Fruit fly (Drosophila melanogaster) whole organism, adult: ENCODE results near the gene CG32485.

Experiments
- CG11617 ChIP-seq: fragments of 200-800 bp; sonication (Bioruptor generic); optimal IDR thresholded peaks from 2 replicates; lab custom pipeline; 2017; ENCODE audit warnings: mild to moderate bottlenecking, missing biosample characterization, missing genetic modification reagents, missing genetic modification characterization
- CG12768 ChIP-seq: fragments of 200-800 bp; sonication (Bioruptor generic); optimal IDR thresholded peaks from 2 replicates; lab custom pipeline; 2017; ENCODE audit warnings: missing biosample characterization, missing genetic modification characterization, mild to moderate bottlenecking, moderate library complexity, missing genetic modification reagents
- CG14711 ChIP-seq: fragments of 200-800 bp; sonication (Bioruptor generic); optimal IDR thresholded peaks from 2 replicates; lab custom pipeline; 2018; ENCODE audit warnings: missing biosample characterization, mild to moderate bottlenecking, missing genetic modification characterization, moderate library complexity
- CG1620 ChIP-seq: fragments of 200-800 bp; sonication (Bioruptor generic); optimal IDR thresholded peaks from 2 replicates; lab custom pipeline; 2016; ENCODE audit warnings: missing biosample characterization, missing genetic modification characterization
- CG33017 ChIP-seq: fragments of 200-800 bp; sonication (Bioruptor generic); optimal IDR thresholded peaks from 2 replicates; lab custom pipeline; 2018; ENCODE audit warnings: missing biosample characterization, mild to moderate bottlenecking, missing genetic modification characterization, moderate library complexity
- CG5204 ChIP-seq: fragments of 200-800 bp; sonication (Bioruptor generic); optimal IDR thresholded peaks from 2 replicates; lab custom pipeline; 2016; ENCODE audit warnings: missing biosample characterization, missing genetic modification characterization
- CG7045 ChIP-seq: fragments of 200-800 bp; sonication (Bioruptor generic); optimal IDR thresholded peaks from 2 replicates; lab custom pipeline; 2017; ENCODE audit warnings: missing biosample characterization, mild to moderate bottlenecking, missing genetic modification characterization
- CG7101 ChIP-seq: fragments of 200-800 bp; sonication (Bioruptor generic); optimal IDR thresholded peaks from 2 replicates; lab custom pipeline; 2018; ENCODE audit warnings: missing biosample characterization, mild to moderate bottlenecking, missing genetic modification characterization, moderate library complexity
- Clk ChIP-seq: fragments of 200-800 bp; sonication (Bioruptor generic); optimal IDR thresholded peaks from 2 replicates; lab custom pipeline; 2017; ENCODE audit warnings: missing biosample characterization, missing genetic modification characterization
- Crg-1 ChIP-seq: fragments of 200-800 bp; sonication (Bioruptor generic); optimal IDR thresholded peaks from 2 replicates; lab custom pipeline; 2016; ENCODE audit warnings: missing biosample characterization, missing genetic modification characterization
- Hr96 ChIP-seq: fragments of 200-800 bp; sonication (Bioruptor generic); optimal IDR thresholded peaks from 2 replicates; lab custom pipeline; 2016; ENCODE audit warnings: missing biosample characterization, missing genetic modification characterization
- Mnt ChIP-seq: fragments of 200-800 bp; sonication (Bioruptor generic); optimal IDR thresholded peaks from 2 replicates; lab custom pipeline; 2016; ENCODE audit warnings: missing biosample characterization, mild to moderate bottlenecking, missing genetic modification characterization
- bab1 ChIP-seq: fragments of 200-800 bp; sonication (Bioruptor generic); optimal IDR thresholded peaks from 3 replicates; lab custom pipeline; 2019; ENCODE audit warnings: missing biosample characterization, mild to moderate bottlenecking, missing genetic modification characterization, moderate library complexity
- cic ChIP-seq: fragments of 200-800 bp; sonication (Bioruptor generic); optimal IDR thresholded peaks from 2 replicates; lab custom pipeline; 2017; ENCODE audit warnings: missing biosample characterization, mild to moderate bottlenecking, missing genetic modification characterization, moderate library complexity
- cnc ChIP-seq, 2 experiments: fragments of >200 bp; optimal IDR thresholded peaks; 2 replicates each; lab custom pipeline; 2017
- kay ChIP-seq: fragments of 200-800 bp; sonication (Bioruptor generic); peaks from one replicate; lab custom pipeline; 2016; ENCODE audit warnings: missing biosample characterization, missing genetic modification characterization, borderline replicate concordance
- ovo ChIP-seq: fragments of 200-800 bp; sonication (Bioruptor generic); optimal IDR thresholded peaks from 2 replicates; lab custom pipeline; 2016; ENCODE audit warnings: missing biosample characterization, missing genetic modification characterization
- pad ChIP-seq: fragments of 200-800 bp; sonication (Bioruptor generic); optimal IDR thresholded peaks from 3 replicates; lab custom pipeline; 2017; ENCODE audit warnings: missing biosample characterization, missing genetic modification characterization, mild to moderate bottlenecking, moderate library complexity, missing genetic modification reagents
- tj ChIP-seq: fragments of 200-800 bp; sonication (Bioruptor generic); optimal IDR thresholded peaks from 3 replicates; lab custom pipeline; 2017; ENCODE audit warnings: missing biosample characterization, mild to moderate bottlenecking, missing genetic modification characterization, moderate library complexity
- toe ChIP-seq: fragments of 200-800 bp; sonication (Bioruptor generic); optimal IDR thresholded peaks from 2 replicates; lab custom pipeline; 2016; ENCODE audit warnings: missing biosample characterization, missing genetic modification characterization

CG32485 gene

dm6 chr3L:3061069-3061468 is 10.9 kb downstream of the CG32485 start:
- TF ChIP-seq pad (GFP tag; lab: Kevin White, UChicago), result peak; percentile 93

- TF ChIP-seq pad (GFP tag; lab: Kevin White, UChicago) (peak; percentile 95), tj (GFP tag; lab: Kevin White, UChicago) (peak; percentile 9), Hr96 (GFP tag; lab: Kevin White, UChicago) (no peak), cic (peak; percentile 68), Mnt (GFP tag; lab: Kevin White, UChicago) (peak; percentile 47)
These were observed 19.7 kb downstream of the CG32485 start for dm6 chr3L:3069774-3070173.

DNA sequence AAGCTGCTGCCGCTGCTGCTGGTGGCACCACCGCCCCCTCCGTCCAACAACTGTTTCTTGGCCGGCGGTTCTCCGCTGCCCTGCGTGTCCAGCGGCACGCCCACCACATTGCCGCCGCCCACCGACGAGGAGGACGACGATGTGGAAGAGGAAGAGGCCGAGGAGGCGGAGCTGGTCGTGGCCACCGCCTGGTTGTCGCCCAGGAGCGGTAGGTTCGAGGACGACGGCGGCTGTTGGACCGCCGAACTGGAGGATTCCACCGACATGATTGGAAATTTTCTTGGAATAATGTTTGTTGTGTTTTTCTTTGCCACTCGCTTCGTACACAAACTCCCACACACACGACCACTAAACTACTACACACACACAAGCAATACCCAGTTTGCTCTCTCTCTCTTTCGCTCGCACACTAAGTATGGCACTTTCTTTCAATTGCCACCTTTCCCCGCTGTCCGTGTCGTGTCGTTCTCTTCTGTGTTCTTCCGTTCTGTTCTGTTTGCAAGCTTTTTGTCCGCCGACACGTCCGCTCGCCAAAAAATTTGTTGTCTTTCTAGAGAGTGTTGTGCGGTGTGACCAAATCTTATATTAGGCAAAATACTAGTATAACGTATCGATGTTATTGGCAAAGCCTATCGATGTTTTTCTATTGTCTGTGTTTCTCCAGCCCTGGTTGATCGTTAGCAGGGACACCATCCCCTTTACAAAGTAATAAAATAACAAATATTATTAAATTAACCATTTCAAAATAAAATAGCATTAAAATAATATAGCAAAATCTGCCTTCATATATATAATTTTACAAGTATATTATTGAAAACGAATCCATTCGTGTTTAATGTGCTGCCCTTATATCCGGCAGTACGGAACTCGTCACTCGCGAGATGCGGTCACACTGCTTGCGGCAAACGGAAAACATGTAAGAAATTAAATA is 20.4 kb downstream of the CG32485 start, which contains the start of the genes CG32486 and PAN3:
CG32486 (minus strand) TSS at position 566 of the 931 bp plus-strand sequence.
PAN3 (plus strand) TSS at position 860 of the 931 bp plus-strand sequence.
- TF ChIP-seq toe (GFP tag; lab: Kevin White, UChicago), result peak; percentile 50
- peak; percentile 96 for TF ChIP-seq cic
- peak; percentile 26 for TF ChIP-seq CG1620 (GFP tag; lab: Kevin White, UChicago)
- TF ChIP-seq tj (GFP tag; lab: Kevin White, UChicago), result peak; percentile 52
- TF ChIP-seq ovo, result peak; percentile 48
- TF ChIP-seq bab1, result peak; percentile 87
- TF ChIP-seq Hr96 (GFP tag; lab: Kevin White, UChicago), result peak; percentile 34
- no peak for TF ChIP-seq cnc (optimal IDR thresholded peaks at IDR 0.05; lab: Kevin White, UChicago)
- peak; percentile 79 for TF ChIP-seq CG11617 (GFP tag; lab: Kevin White, UChicago)
- peak; percentile 18 for TF ChIP-seq Clk (GFP tag; lab: Kevin White, UChicago)
- peak; percentile 71 for TF ChIP-seq CG7101 (tag; lab: Kevin White, UChicago)
- TF ChIP-seq pad (GFP tag; lab: Kevin White, UChicago), result peak; percentile 24
- no peak for TF ChIP-seq Crg-1
- TF ChIP-seq kay, result no peak
- peak; percentile 11 for TF ChIP-seq CG7045 (GFP tag; lab: Kevin White, UChicago)
- peak; percentile 13 for TF ChIP-seq CG5204 (GFP tag; lab: Kevin White, UChicago)
- TF ChIP-seq CG14711 (tag; lab: Kevin White, UChicago), result peak; percentile 36
- TF ChIP-seq Mnt (GFP tag; lab: Kevin White, UChicago), result peak; percentile 92
- peak; percentile 69 for TF ChIP-seq CG12768
- TF ChIP-seq CG33017 (tag; lab: Kevin White, UChicago), result peak; percentile 71

dm6 chr3L:3071675-3072583 is 21.8 kb downstream of the CG32485 start:
- TF ChIP-seq bab1, result no peak
- peak; percentile 99 for TF ChIP-seq pad (GFP tag; lab: Kevin White, UChicago)

- TF ChIP-seq Hr96 (GFP tag; lab: Kevin White, UChicago), result no peak
- TF ChIP-seq CG33017 (tag; lab: Kevin White, UChicago), result no peak
- TF ChIP-seq CG14711 (tag; lab: Kevin White, UChicago), result no peak
- no peak for TF ChIP-seq CG12768
- TF ChIP-seq Mnt (GFP tag; lab: Kevin White, UChicago), result no peak
- no peak for TF ChIP-seq Crg-1
These were observed 23.3 kb downstream of the CG32485 start for dm6 chr3L:3073460-3073859.

- TF ChIP-seq Clk (GFP tag; lab: Kevin White, UChicago) (no peak), kay (no peak), pad (GFP tag; lab: Kevin White, UChicago) (no peak), Mnt (GFP tag; lab: Kevin White, UChicago) (no peak), CG7045 (GFP tag; lab: Kevin White, UChicago) (no peak), CG14711 (tag; lab: Kevin White, UChicago) (no peak), cnc (optimal IDR thresholded peaks at IDR 0.05; lab: Kevin White, UChicago) (no peak), CG12768 (no peak)
These were observed 24.3 kb downstream of the CG32485 start for dm6 chr3L:3074380-3074779.

dm6 chr3L:3074805-3075204 is 24.7 kb downstream of the CG32485 start:
- TF ChIP-seq bab1 (no peak), Crg-1 (no peak), CG7045 (GFP tag; lab: Kevin White, UChicago) (no peak), CG11617 (GFP tag; lab: Kevin White, UChicago) (no peak), pad (GFP tag; lab: Kevin White, UChicago) (no peak), kay (no peak), CG1620 (GFP tag; lab: Kevin White, UChicago) (no peak), Hr96 (GFP tag; lab: Kevin White, UChicago) (no peak), toe (GFP tag; lab: Kevin White, UChicago) (no peak), tj (GFP tag; lab: Kevin White, UChicago) (no peak)
